Fruit fly (Drosophila melanogaster) whole organism, embryonic: ENCODE results near the gene CG34134.

Source experiments
- Ada2b ChIP-seq: fragments of 200-800 bp; sonication (Bioruptor generic); IDR thresholded peaks from 2 replicates; pipeline ENCODE4 v1.3.6; 2022; ENCODE audit warnings: missing biosample characterization, missing genetic modification characterization
- Asciz ChIP-seq: fragments of 200-800 bp; sonication (Bioruptor generic); optimal IDR thresholded peaks from 2 replicates; lab custom pipeline; 2017; ENCODE audit warnings: missing biosample characterization, mild to moderate bottlenecking, missing genetic modification characterization, missing genetic modification reagents
- B-H1 ChIP-seq: fragments of 200-800 bp; sonication (Bioruptor generic); IDR thresholded peaks from 3 replicates; pipeline ENCODE4 v1.3.6; 2022; ENCODE audit warnings: missing biosample characterization, missing genetic modification characterization
- B-H2 ChIP-seq: fragments of 200-800 bp; sonication (Bioruptor generic); optimal IDR thresholded peaks from 2 replicates; lab custom pipeline; 2018; ENCODE audit warnings: missing biosample characterization, mild to moderate bottlenecking, missing genetic modification characterization
- CG10959 ChIP-seq: fragments of 200-800 bp; sonication (Bioruptor generic); IDR thresholded peaks from 2 replicates; pipeline ENCODE4 v1.3.6; 2022; ENCODE audit warnings: missing biosample characterization, missing genetic modification characterization
- CG13123 ChIP-seq: fragments of 200-800 bp; sonication (Bioruptor generic); optimal IDR thresholded peaks from 2 replicates; lab custom pipeline; 2016; ENCODE audit warnings: missing biosample characterization, missing genetic modification characterization
- CG13624 ChIP-seq: fragments of 200-800 bp; sonication (Bioruptor generic); optimal IDR thresholded peaks from 2 replicates; lab custom pipeline; 2016; ENCODE audit warnings: missing biosample characterization, missing genetic modification characterization
- CG14965 ChIP-seq: fragments of 200-800 bp; sonication (Bioruptor generic); optimal IDR thresholded peaks from 2 replicates; lab custom pipeline; 2016; ENCODE audit warnings: missing biosample characterization, missing genetic modification characterization, borderline replicate concordance
- CG15269 ChIP-seq: fragments of 200-800 bp; sonication (Bioruptor generic); optimal IDR thresholded peaks from 2 replicates; lab custom pipeline; 2018; ENCODE audit warnings: missing biosample characterization, mild to moderate bottlenecking, missing genetic modification characterization, moderate library complexity
- CG15601 ChIP-seq: fragments of 200-800 bp; sonication (Bioruptor generic); optimal IDR thresholded peaks from 3 replicates; lab custom pipeline; 2019; ENCODE audit warnings: missing biosample characterization, mild to moderate bottlenecking, missing genetic modification characterization, moderate library complexity
- CG1603 ChIP-seq: fragments of 200-800 bp; sonication (Bioruptor generic); optimal IDR thresholded peaks from 2 replicates; lab custom pipeline; 2019; ENCODE audit warnings: missing biosample characterization, mild to moderate bottlenecking, missing genetic modification characterization, moderate library complexity
- CG16779 ChIP-seq: fragments of 200-800 bp; sonication (Bioruptor generic); IDR thresholded peaks from 2 replicates; pipeline ENCODE4 v1.3.6; 2022; ENCODE audit warnings: missing biosample characterization, missing genetic modification characterization
- CG16813 ChIP-seq: fragments of 200-800 bp; sonication (Bioruptor generic); IDR thresholded peaks from 3 replicates; pipeline ENCODE4 v1.3.6; 2022; ENCODE audit warnings: missing biosample characterization, missing genetic modification characterization; ENCODE audit not compliant: partially characterized antibody
- CG16815 ChIP-seq: fragments of 200-800 bp; sonication (Bioruptor generic); optimal IDR thresholded peaks from 3 replicates; lab custom pipeline; 2017; ENCODE audit warnings: missing biosample characterization, mild to moderate bottlenecking, missing genetic modification characterization
- CG18476 ChIP-seq: fragments of 200-800 bp; sonication (Bioruptor generic); optimal IDR thresholded peaks from 2 replicates; lab custom pipeline; 2016; ENCODE audit warnings: missing biosample characterization, mild to moderate bottlenecking, missing genetic modification characterization
- CG2129 ChIP-seq: fragments of 200-800 bp; sonication (Bioruptor generic); IDR thresholded peaks from 2 replicates; pipeline ENCODE4 v1.3.6; 2022; ENCODE audit warnings: missing biosample characterization, missing genetic modification characterization; ENCODE audit not compliant: partially characterized antibody
- CG32767 ChIP-seq: fragments of 200-800 bp; sonication (Bioruptor generic); IDR thresholded peaks from 2 replicates; pipeline ENCODE4 v1.3.6; 2022; ENCODE audit warnings: missing biosample characterization, missing genetic modification characterization
- CG33557 ChIP-seq: fragments of 200-800 bp; sonication (Bioruptor generic); optimal IDR thresholded peaks from 2 replicates; lab custom pipeline; 2019; ENCODE audit warnings: missing biosample characterization, mild to moderate bottlenecking, missing genetic modification characterization, moderate library complexity
- CG7372 ChIP-seq: fragments of 200-800 bp; sonication (Bioruptor generic); IDR thresholded peaks from 2 replicates; pipeline ENCODE4 v1.3.6; 2022; ENCODE audit warnings: missing biosample characterization, missing genetic modification characterization
- Dbx ChIP-seq: fragments of 200-800 bp; sonication (Bioruptor generic); IDR thresholded peaks from 3 replicates; pipeline ENCODE4 v1.3.6; 2022; ENCODE audit warnings: missing biosample characterization, missing genetic modification characterization
- Dref ChIP-seq: fragments of 200-800 bp; sonication (Bioruptor generic); IDR thresholded peaks from 2 replicates; pipeline ENCODE4 v1.3.6; 2022; ENCODE audit warnings: missing biosample characterization, missing genetic modification characterization
- E2f2 ChIP-seq: fragments of 200-800 bp; sonication (Bioruptor generic); IDR thresholded peaks from 2 replicates; pipeline ENCODE4 v1.3.6; 2022; ENCODE audit warnings: missing biosample characterization, missing genetic modification characterization
- Fer1 ChIP-seq: fragments of 200-800 bp; sonication (Bioruptor generic); optimal IDR thresholded peaks from 2 replicates; lab custom pipeline; 2017; ENCODE audit warnings: missing biosample characterization, mild to moderate bottlenecking, missing genetic modification characterization
- HmgZ ChIP-seq: fragments of 200-800 bp; sonication (Bioruptor generic); optimal IDR thresholded peaks from 2 replicates; lab custom pipeline; 2018; ENCODE audit warnings: missing biosample characterization, mild to moderate bottlenecking, missing genetic modification characterization
- MESR4 ChIP-seq: fragments of 200-800 bp; sonication (Bioruptor generic); optimal IDR thresholded peaks from 2 replicates; lab custom pipeline; 2018; ENCODE audit warnings: missing biosample characterization, mild to moderate bottlenecking, missing genetic modification characterization, moderate library complexity
- Max ChIP-seq: fragments of 200-800 bp; sonication (Bioruptor generic); optimal IDR thresholded peaks from 2 replicates; lab custom pipeline; 2016; ENCODE audit warnings: missing biosample characterization, mild to moderate bottlenecking, missing genetic modification characterization
- Mes4 ChIP-seq: fragments of 200-800 bp; sonication (Bioruptor generic); optimal IDR thresholded peaks from 2 replicates; lab custom pipeline; 2016; ENCODE audit warnings: missing biosample characterization, missing genetic modification characterization
- NFAT ChIP-seq: fragments of 200-800 bp; sonication (Bioruptor generic); IDR thresholded peaks from 2 replicates; pipeline ENCODE4 v1.3.6; 2022; ENCODE audit warnings: missing biosample characterization, missing genetic modification characterization
- Scr ChIP-seq: fragments of 200-800 bp; sonication (Bioruptor generic); IDR thresholded peaks from 2 replicates; pipeline ENCODE4 v1.3.6; 2022; ENCODE audit warnings: missing biosample characterization, missing genetic modification characterization; ENCODE audit not compliant: partially characterized antibody
- Stat92E ChIP-seq, 3 experiments: fragments of >200 bp in 2 of 3; fragments of 200-800 bp in 1 of 3; sonication (Bioruptor generic) in 1 of 3; optimal IDR thresholded peaks; 2 replicates each; lab custom pipeline; 2017 to 2019; ENCODE audit warnings: missing biosample characterization in 3 of 3, missing genetic modification characterization in 3 of 3, mild to moderate bottlenecking in 1 of 3, moderate library complexity in 1 of 3
- Usf ChIP-seq: fragments of 200-800 bp; sonication (Bioruptor generic); optimal IDR thresholded peaks from 2 replicates; lab custom pipeline; 2017; ENCODE audit warnings: missing genotype, missing biosample characterization, missing genetic modification characterization
- ac ChIP-seq: fragments of 200-800 bp; sonication (Bioruptor generic); optimal IDR thresholded peaks from 3 replicates; lab custom pipeline; 2017; ENCODE audit warnings: missing biosample characterization, mild to moderate bottlenecking, missing genetic modification characterization
- ap ChIP-seq: fragments of 200-800 bp; sonication (Bioruptor generic); IDR thresholded peaks from 2 replicates; pipeline ENCODE4 v1.3.6; 2022; ENCODE audit warnings: missing biosample characterization, missing genetic modification characterization
- ara ChIP-seq: fragments of 200-800 bp; sonication (Bioruptor generic); IDR thresholded peaks from 2 replicates; pipeline ENCODE4 v1.3.6; 2022; ENCODE audit warnings: missing biosample characterization, missing genetic modification characterization
- ase ChIP-seq: fragments of 200-800 bp; sonication (Bioruptor generic); IDR thresholded peaks from 3 replicates; pipeline ENCODE4 v1.3.6; 2022; ENCODE audit warnings: missing biosample characterization, missing genetic modification characterization
- caup ChIP-seq: fragments of 200-800 bp; sonication (Bioruptor generic); optimal IDR thresholded peaks from 3 replicates; lab custom pipeline; 2017; ENCODE audit warnings: missing biosample characterization, mild to moderate bottlenecking, missing genetic modification characterization, moderate library complexity; ENCODE audit not compliant: severe bottlenecking
- chn ChIP-seq: fragments of 200-800 bp; sonication (Bioruptor generic); optimal IDR thresholded peaks from 2 replicates; lab custom pipeline; 2016; ENCODE audit warnings: missing biosample characterization, missing genetic modification characterization
- exex ChIP-seq: fragments of 200-800 bp; sonication (Bioruptor generic); optimal IDR thresholded peaks from 4 replicates; lab custom pipeline; 2018; ENCODE audit warnings: missing biosample characterization, mild to moderate bottlenecking, missing genetic modification characterization, moderate library complexity
- fd102C ChIP-seq: fragments of 200-800 bp; sonication (Bioruptor generic); optimal IDR thresholded peaks from 2 replicates; lab custom pipeline; 2018; ENCODE audit warnings: missing biosample characterization, mild to moderate bottlenecking, missing genetic modification characterization, moderate library complexity
- grn ChIP-seq: fragments of 200-800 bp; sonication (Bioruptor generic); optimal IDR thresholded peaks from 3 replicates; lab custom pipeline; 2017; ENCODE audit warnings: missing biosample characterization, missing genetic modification characterization
- nom ChIP-seq: fragments of 200-800 bp; sonication (Bioruptor generic); optimal IDR thresholded peaks from 2 replicates; lab custom pipeline; 2017; ENCODE audit warnings: missing biosample characterization, missing genetic modification characterization, mild to moderate bottlenecking, moderate library complexity, missing genetic modification reagents
- oc ChIP-seq: fragments of 200-800 bp; sonication (Bioruptor generic); optimal IDR thresholded peaks from 2 replicates; lab custom pipeline; 2018; ENCODE audit warnings: missing biosample characterization, mild to moderate bottlenecking, missing genetic modification characterization, moderate library complexity
- org-1 ChIP-seq: fragments of 200-800 bp; sonication (Bioruptor generic); optimal IDR thresholded peaks from 2 replicates; lab custom pipeline; 2017; ENCODE audit warnings: missing biosample characterization, missing genetic modification characterization
- prd ChIP-seq, 3 experiments: fragments of >200 bp in 2 of 3; fragments of 200-800 bp in 1 of 3; sonication (Bioruptor generic) in 1 of 3; optimal IDR thresholded peaks in 2 of 3; IDR thresholded peaks in 1 of 3; 2 replicates in 2 of 3; 3 replicates in 1 of 3; pipeline versions ENCODE4 v1.3.6 to Lab custom; 2017 to 2022; ENCODE audit warnings: missing biosample characterization in 1 of 3, missing genetic modification characterization in 1 of 3
- slp2 ChIP-seq: fragments of 200-800 bp; sonication (Bioruptor generic); optimal IDR thresholded peaks from 2 replicates; lab custom pipeline; 2016; ENCODE audit warnings: missing biosample characterization, missing genetic modification characterization
- sna ChIP-seq: fragments of 200-800 bp; sonication (Bioruptor generic); IDR thresholded peaks from 2 replicates; pipeline ENCODE4 v1.3.6; 2022; ENCODE audit warnings: missing biosample characterization, missing genetic modification characterization; ENCODE audit not compliant: partially characterized antibody
- sob ChIP-seq: fragments of 200-800 bp; sonication (Bioruptor generic); IDR thresholded peaks from 2 replicates; pipeline ENCODE4 v1.3.6; 2022; ENCODE audit warnings: missing biosample characterization, missing genetic modification characterization
- ssp ChIP-seq: fragments of 200-800 bp; sonication (Bioruptor generic); IDR thresholded peaks from 2 replicates; pipeline ENCODE4 v1.3.6; 2022; ENCODE audit warnings: missing biosample characterization, missing genetic modification characterization
- tna ChIP-seq: fragments of 200-800 bp; sonication (Bioruptor generic); IDR thresholded peaks from 2 replicates; pipeline ENCODE4 v1.3.6; 2022; ENCODE audit warnings: missing biosample characterization, missing genetic modification characterization; ENCODE audit not compliant: partially characterized antibody

CG34134 gene

dm6 chr2L:8204996-8205567 is 14.5 kb upstream of the CG34134 start, which contains the start of gene SLC5A11 (continued):
- TF ChIP-seq CG15601 (tag; lab: Kevin White, UChicago) (peak; percentile 99), ara (GFP tag; lab: Robert Waterston, UW) (peak; percentile 94), ssp (GFP tag; lab: Robert Waterston, UW) (peak; percentile 91), CG7372 (peak; percentile 99), MESR4 (GFP tag; lab: Kevin White, UChicago) (peak; percentile 28), Max (GFP tag; lab: Kevin White, UChicago) (peak; percentile 100), CG18476 (GFP tag; lab: Kevin White, UChicago) (peak; percentile 99), CG16779 (peak; percentile 88), CG15269 (tag; lab: Kevin White, UChicago) (peak; percentile 97), CG14965 (peak; percentile 78), prd (optimal IDR thresholded peaks at IDR 0.05; lab: Kevin White, UChicago) (no peak), prd (GFP tag; IDR thresholded peaks at IDR 0.05; lab: Robert Waterston, UW) (peak; percentile 97), B-H1 (GFP tag; lab: Robert Waterston, UW) (peak; percentile 95), ase (GFP tag; lab: Robert Waterston, UW) (peak; percentile 95), chn (GFP tag; lab: Kevin White, UChicago) (peak; percentile 79), nom (GFP tag; lab: Kevin White, UChicago) (peak; percentile 90), CG32767 (GFP tag; lab: Robert Waterston, UW) (peak; percentile 94), NFAT (GFP tag; lab: Robert Waterston, UW) (peak; percentile 91), E2f2 (GFP tag; lab: Robert Waterston, UW) (peak; percentile 75), CG13624 (GFP tag; lab: Kevin White, UChicago) (peak; percentile 99), CG33557 (peak; percentile 58), Mes4 (GFP tag; lab: Kevin White, UChicago) (no peak), Scr (GFP tag; lab: Robert Waterston, UW) (no peak), CG16815 (GFP tag; lab: Kevin White, UChicago) (peak; percentile 94), CG13123 (GFP tag; lab: Kevin White, UChicago) (peak; percentile 87), sob (GFP tag; lab: Robert Waterston, UW) (peak; percentile 99), ac (GFP tag; lab: Kevin White, UChicago) (peak; percentile 88), Dbx (GFP tag; lab: Robert Waterston, UW) (peak; percentile 93), Usf (peak; percentile 96), Ada2b (peak; percentile 79), caup (peak; percentile 100), grn (GFP tag; lab: Kevin White, UChicago) (peak; percentile 97), ap (peak; percentile 88), tna (GFP tag; lab: Robert Waterston, UW) (no peak), Asciz (peak; percentile 96), exex (tag; lab: Kevin White, UChicago) (peak; percentile 85), Dref (GFP tag; lab: Robert Waterston, UW) (peak; percentile 29), slp2 (GFP tag; lab: Kevin White, UChicago) (peak; percentile 61), CG2129 (GFP tag; lab: Robert Waterston, UW) (no peak), CG16813 (GFP tag; lab: Robert Waterston, UW) (no peak), Stat92E (GFP tag; optimal IDR thresholded peaks at IDR 0.05; lab: Kevin White, UChicago) (peak in 1 of 3 experiments; percentile 98), oc (tag; lab: Kevin White, UChicago) (peak; percentile 83), Fer1 (GFP tag; lab: Kevin White, UChicago) (peak; percentile 99), fd102C (GFP tag; lab: Kevin White, UChicago) (no peak), HmgZ (peak; percentile 96), org-1 (GFP tag; lab: Kevin White, UChicago) (peak; percentile 100), CG1603 (tag; lab: Kevin White, UChicago) (peak; percentile 83), CG10959 (no peak), B-H2 (GFP tag; lab: Kevin White, UChicago) (peak; percentile 88), sna (GFP tag; lab: Robert Waterston, UW) (no peak)
